Worm (Caenorhabditis elegans) whole organism, L4/young adult: ENCODE results near the gene irk-2.

Experiments used
- W03F9.2 ChIP-seq: fragments of 150-350 bp; optimal IDR thresholded peaks from 2 replicates; lab custom pipeline; 2014; ENCODE audit warnings: missing biosample characterization, missing genetic modification characterization
- dao-5 ChIP-seq: sonication (generic microtip); optimal IDR thresholded peaks from 2 replicates; lab custom pipeline; 2016; ENCODE audit warnings: missing genotype, missing genetic modification characterization, moderate library complexity, missing compliant biosample characterization
- him-1 ChIP-seq: sonication (generic microtip); optimal IDR thresholded peaks from 2 replicates; lab custom pipeline; 2016; ENCODE audit warnings: missing genotype, missing genetic modification reagents, missing genetic modification characterization, missing compliant biosample characterization

Gene irk-2

DNA sequence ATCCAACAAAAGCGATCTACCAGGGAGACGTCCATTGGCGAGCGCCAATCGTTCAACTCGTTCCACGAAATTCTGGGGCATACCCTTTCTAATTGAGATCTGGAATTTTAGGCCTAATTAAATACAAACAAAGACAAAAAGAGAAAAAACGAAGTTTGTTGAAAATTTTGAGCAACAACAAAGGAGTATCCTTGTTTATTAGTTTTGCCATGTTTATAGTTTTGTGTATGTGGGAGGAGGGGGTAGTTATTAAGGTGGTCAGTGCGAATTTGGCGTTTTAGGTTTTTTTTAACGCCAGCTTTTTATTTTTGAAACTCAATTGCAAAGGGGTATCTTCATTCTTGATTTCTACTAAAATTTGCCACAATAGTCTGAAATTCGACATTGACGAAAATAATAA lies at the start of gene irk-2:
TSS of gene irk-2 (minus strand) at position 101 of the 400 bp plus-strand sequence.
- TF ChIP-seq him-1 (tag; lab: Kevin White, UChicago) (no peak), W03F9.2 (tag; lab: Kevin White, UChicago) (no peak), dao-5 (tag; lab: Kevin White, UChicago) (no peak)

DNA sequence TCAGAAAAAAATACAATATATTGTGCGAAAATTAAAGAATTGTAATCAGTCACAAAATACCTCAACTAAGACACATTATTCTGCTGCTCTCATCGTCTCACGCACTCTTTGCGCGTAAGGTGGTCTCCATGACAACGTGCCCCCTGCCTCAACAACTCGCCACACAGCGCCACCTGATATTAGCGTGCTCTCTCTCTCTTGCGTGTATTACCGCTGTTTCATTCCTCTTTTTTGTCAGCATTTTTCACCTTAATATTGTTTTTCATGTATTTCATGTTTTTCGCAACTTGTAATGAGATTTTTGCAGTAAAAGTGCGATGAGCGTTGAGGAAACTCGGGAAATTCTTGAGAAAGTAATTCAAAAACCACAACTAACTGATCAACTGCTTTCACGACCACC lies 49.2 kb upstream of the irk-2 start, which contains the start of gene dyf-11:
TSS of gene dyf-11 (plus strand) at position 301 of the 400 bp plus-strand sequence.
- TF ChIP-seq dao-5 (tag; lab: Kevin White, UChicago): no peak
- TF ChIP-seq him-1 (tag; lab: Kevin White, UChicago): no peak
- no peak for TF ChIP-seq W03F9.2 (tag; lab: Kevin White, UChicago)

DNA sequence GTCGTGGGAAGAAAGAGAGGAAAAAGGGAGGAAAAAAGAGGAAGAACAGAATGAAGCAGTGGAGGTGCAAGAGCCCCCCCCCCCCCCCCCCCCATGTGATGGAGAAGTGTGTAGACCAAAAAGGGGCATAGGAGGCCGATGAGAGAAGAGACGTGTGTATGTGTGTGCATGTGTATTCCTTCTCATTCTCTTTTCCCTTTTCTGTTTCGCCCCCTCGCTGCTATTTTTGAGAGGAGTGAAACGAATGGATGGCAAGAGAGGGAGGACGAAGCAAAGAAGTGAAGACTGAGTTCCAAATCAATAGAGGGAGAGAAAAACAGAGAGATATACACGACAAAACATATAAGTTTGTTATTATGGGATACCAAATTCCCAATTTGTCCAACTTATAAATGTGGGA lies 46.3 kb upstream of the irk-2 start:
- TF ChIP-seq W03F9.2 (tag; lab: Kevin White, UChicago) (no peak), him-1 (tag; lab: Kevin White, UChicago) (no peak), dao-5 (tag; lab: Kevin White, UChicago) (no peak)

DNA sequence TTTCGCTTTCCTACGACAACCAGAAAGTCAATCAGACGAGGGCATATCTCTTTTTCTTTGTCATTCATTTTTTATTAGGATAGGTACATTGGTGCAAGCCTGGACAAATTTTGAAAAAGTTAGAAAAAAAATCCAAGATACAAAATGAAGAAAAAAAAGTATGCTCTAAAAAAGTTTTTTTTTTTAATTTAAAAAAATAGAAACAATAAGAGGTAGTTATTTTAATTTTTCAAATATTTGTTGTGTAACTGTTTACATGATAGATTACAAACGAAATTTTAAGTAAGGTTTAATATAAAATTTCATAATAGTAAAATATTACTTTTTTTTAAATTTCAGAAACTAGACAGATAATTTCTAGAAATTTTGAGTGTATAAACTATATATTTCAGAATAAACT lies 45.3 kb upstream of the irk-2 start, which contains the start of gene aex-3:
TSS of gene aex-3 (minus strand) at position 101 of the 400 bp plus-strand sequence.
- TF ChIP-seq him-1 (tag; lab: Kevin White, UChicago): no peak
- TF ChIP-seq W03F9.2 (tag; lab: Kevin White, UChicago): no peak
- TF ChIP-seq dao-5 (tag; lab: Kevin White, UChicago): no peak

DNA sequence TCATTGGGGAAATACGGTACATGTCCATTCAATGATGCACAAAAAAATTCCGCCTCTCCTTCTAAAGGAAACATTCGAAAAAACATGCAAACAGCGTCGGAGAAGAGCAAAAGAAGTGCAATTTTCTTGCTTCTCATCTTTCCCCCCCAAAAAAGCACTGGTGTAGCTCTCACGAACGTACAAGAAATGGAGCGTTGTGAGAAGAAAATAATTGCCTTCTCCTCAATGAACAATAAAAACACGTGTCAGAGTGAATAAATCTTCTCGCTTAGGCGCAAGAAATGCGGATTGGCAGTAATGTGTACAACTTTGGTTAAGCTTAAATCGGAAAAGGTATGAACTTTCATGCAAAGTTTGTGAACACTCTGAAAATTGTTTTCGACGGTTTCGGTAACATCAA lies 34.0 kb upstream of the irk-2 start:
- no peak for TF ChIP-seq W03F9.2 (tag; lab: Kevin White, UChicago)
- TF ChIP-seq him-1 (tag; lab: Kevin White, UChicago): no peak
- TF ChIP-seq dao-5 (tag; lab: Kevin White, UChicago): no peak

DNA sequence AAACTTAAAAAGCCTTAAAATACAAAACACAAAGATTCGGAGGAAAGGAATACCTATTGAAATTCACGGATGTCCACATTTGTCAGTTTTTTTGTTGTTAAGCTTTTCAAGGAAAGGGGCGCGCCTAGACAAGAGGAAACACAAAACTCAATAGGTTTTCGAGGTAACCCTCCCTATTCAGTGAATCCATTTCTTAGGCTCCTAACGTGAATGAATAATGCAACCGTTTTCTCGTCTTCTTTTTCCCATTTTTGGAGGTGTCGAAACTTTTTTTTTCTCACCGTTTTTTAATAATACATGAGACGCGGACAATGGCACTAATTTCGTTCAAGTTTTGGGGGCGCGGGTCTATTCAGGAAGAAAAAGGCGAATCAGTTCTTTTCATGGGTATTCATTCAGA lies 22.7 kb upstream of the irk-2 start:
- no peak for TF ChIP-seq him-1 (tag; lab: Kevin White, UChicago)
- no peak for TF ChIP-seq W03F9.2 (tag; lab: Kevin White, UChicago)
- TF ChIP-seq dao-5 (tag; lab: Kevin White, UChicago): no peak

DNA sequence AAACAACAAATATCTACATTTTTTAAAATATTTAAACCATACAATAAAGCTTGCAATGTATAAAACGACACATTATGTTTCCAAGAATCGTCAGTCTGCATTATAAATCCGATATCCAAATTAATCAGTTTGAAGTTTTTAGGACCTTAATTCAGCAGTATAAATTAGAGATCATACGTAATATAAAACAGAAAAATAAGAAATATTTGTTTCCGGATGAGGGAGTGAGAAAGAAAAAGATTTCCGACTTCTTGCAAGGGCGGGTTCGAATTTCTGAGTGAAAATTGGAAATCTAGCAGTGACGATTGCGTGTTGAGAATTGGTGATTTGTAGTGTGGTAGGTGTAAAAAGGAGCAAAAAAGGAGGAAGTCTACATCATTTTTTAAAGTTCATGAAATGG lies 21.3 kb upstream of the irk-2 start, which contains the start of gene npr-19:
TSS of gene npr-19 (minus strand) at position 101 of the 400 bp plus-strand sequence.
- TF ChIP-seq dao-5 (tag; lab: Kevin White, UChicago) (no peak), him-1 (tag; lab: Kevin White, UChicago) (no peak), W03F9.2 (tag; lab: Kevin White, UChicago) (no peak)

DNA sequence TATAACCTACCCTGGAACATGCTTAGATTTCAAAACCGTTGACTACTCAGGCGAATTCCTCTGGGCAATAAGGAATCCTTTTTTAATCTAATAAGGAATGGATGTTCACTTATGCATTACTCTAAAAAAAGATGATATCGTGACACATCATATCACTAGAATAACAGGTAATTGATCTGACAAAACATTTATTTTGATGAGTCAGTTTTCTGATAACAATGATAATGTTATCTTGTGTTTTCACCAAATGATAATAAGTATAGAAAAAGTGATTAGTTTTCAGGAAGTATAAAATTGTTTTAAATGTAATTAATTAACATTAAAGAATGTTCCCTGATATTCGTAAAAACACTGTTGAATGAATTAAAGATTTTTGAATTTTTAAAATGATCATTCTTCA lies 14.8 kb upstream of the irk-2 start:
- TF ChIP-seq him-1 (tag; lab: Kevin White, UChicago) (no peak), W03F9.2 (tag; lab: Kevin White, UChicago) (no peak), dao-5 (tag; lab: Kevin White, UChicago) (no peak)

DNA sequence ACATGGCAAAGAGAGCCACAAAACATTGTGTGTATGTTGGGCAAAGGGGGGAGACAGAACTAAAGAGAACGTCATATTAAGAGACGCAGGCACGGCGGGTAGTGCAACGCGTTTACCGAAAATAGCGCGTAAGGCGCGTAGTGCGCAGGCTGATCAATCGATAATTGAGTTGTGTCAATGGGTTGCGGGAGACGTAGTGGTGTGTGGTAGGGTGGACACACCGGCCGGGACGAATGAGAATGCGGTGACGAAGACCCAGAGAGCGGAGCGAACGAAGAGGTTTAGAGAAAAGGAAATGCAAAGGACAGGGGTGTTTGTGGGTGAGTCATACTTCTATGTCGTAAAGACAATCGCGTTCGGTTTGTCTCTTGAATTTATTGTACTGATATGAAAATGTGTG lies 13.4 kb upstream of the irk-2 start:
- TF ChIP-seq W03F9.2 (tag; lab: Kevin White, UChicago) (peak; percentile 57), him-1 (tag; lab: Kevin White, UChicago) (no peak)

DNA sequence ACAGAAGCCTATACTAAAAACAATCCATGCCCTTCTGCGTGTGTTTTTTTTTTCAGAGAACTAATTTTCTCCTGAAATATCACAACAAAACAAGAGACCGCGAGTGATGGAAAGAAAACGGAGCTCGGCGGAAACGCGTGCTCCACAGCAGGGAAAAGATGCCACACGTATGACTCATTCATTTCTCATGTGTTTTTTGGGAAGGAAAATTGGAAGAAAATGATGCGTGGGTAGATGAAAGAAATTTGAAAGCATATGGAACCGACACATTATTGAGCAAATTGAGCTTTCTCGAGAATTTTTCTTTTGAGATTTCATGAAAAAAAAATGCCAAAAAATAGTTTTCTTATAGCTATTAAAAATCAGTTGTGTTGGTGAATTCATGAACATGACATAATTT lies 12.0 kb upstream of the irk-2 start:
- TF ChIP-seq W03F9.2 (tag; lab: Kevin White, UChicago): no peak
- TF ChIP-seq dao-5 (tag; lab: Kevin White, UChicago): no peak
- TF ChIP-seq him-1 (tag; lab: Kevin White, UChicago): no peak

DNA sequence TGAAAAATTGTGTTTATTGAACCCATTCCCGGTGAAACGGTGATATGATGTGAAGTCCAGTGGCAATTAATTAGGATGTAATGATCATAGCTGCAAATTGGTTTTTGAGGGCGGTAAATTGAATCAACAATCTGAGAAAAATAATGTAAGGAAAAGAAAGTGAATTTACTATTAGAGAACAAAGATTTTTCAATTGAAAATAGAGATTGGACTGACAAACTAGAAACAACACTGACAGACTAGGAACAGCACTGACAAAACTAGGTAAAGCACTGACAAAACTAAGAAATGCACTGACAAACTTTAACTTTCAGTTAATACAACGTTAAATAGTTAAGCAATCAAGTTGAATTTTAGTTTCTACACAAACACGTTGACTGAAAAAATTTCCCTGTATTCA lies 11.6 kb upstream of the irk-2 start, which contains the start of gene sli-1:
TSS of gene sli-1 (minus strand) at position 101 of the 400 bp plus-strand sequence.
- no peak for TF ChIP-seq him-1 (tag; lab: Kevin White, UChicago)
- no peak for TF ChIP-seq W03F9.2 (tag; lab: Kevin White, UChicago)
- no peak for TF ChIP-seq dao-5 (tag; lab: Kevin White, UChicago)

DNA sequence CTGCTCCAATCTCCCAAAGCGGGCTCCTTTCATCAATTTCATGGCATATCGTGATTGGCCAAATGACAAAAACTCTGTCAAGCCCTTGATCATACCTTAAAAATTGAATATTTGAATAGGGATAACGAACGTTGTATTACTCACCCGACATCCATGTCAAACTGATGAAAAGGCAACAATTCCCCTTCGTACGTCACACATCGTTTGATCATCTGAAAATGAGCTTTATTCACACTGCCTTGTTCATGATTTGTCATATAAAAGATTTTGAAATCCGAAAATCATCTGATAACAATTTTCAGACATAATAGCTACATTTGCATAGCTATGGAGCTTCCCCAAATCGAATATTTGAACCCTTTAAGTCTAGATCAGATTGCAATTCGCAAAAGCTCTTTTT lies 7.8 kb downstream of the irk-2 start, which contains the start of gene M02A10.1:
TSS of gene M02A10.1 (plus strand) at position 301 of the 400 bp plus-strand sequence.
- TF ChIP-seq W03F9.2 (tag; lab: Kevin White, UChicago): no peak
- TF ChIP-seq dao-5 (tag; lab: Kevin White, UChicago): no peak
- no peak for TF ChIP-seq him-1 (tag; lab: Kevin White, UChicago)

DNA sequence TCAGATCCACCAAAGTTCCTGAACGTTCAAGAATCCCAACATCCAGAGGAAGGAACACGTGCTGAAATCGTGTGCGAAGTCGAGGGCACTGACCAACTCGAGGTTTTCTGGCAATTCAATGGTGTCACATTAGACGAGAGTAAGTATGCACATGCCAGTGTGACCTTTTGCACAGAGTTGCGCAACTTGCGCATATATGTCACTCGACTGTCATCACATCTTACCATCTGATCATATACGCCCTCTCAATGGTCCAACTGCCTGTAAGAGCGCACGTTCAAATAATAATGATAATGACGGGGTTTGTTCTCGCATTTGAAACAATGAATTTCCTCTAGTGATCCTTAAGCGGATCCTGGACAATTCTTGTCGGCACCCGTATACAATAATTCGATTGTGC lies 18.0 kb downstream of the irk-2 start:
- TF ChIP-seq him-1 (tag; lab: Kevin White, UChicago) (no peak), dao-5 (tag; lab: Kevin White, UChicago) (no peak), W03F9.2 (tag; lab: Kevin White, UChicago) (no peak)

DNA sequence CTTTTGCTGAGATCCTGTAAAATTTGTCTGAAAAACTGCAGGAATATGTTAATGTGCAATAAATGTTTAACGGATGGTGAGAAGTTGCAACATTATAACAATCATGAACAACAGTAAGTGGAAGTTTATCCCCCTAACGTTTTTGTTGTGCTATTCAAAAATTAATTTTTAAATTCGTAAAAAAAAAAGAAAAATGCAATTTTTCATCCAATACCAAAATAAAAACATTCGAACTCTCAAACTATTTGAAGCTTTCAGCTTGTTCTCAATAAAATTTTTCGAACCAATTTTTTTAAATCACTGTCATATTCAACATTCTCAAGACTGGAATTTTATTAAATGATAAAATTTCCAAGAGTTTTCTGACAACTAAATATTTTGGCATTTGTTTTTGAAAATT lies 22.7 kb downstream of the irk-2 start, which contains the start of gene ncam-1:
TSS of gene ncam-1 (plus strand) at position 301 of the 400 bp plus-strand sequence.
- no peak for TF ChIP-seq dao-5 (tag; lab: Kevin White, UChicago)
- TF ChIP-seq him-1 (tag; lab: Kevin White, UChicago): no peak
- TF ChIP-seq W03F9.2 (tag; lab: Kevin White, UChicago): no peak
